Fruit fly (Drosophila melanogaster) whole organism, wandering third instar larva: Measurements from ENCODE around the gene Ndc1.

ENCODE experiments used
- Abd-B ChIP-seq: fragments of >200 bp; optimal IDR thresholded peaks from 2 replicates; lab custom pipeline; 2017; ENCODE audit warnings: missing biosample characterization, missing genetic modification characterization
- CG32264 ChIP-seq: fragments of 200-800 bp; sonication (Bioruptor generic); optimal IDR thresholded peaks from 2 replicates; lab custom pipeline; 2016; ENCODE audit warnings: missing biosample characterization, missing genetic modification characterization
- CG9705 ChIP-seq: fragments of 200-800 bp; sonication (Bioruptor generic); optimal IDR thresholded peaks from 2 replicates; lab custom pipeline; 2018; ENCODE audit warnings: missing biosample characterization, mild to moderate bottlenecking, missing genetic modification characterization
- CrebA ChIP-seq: fragments of 200-800 bp; sonication (Bioruptor generic); optimal IDR thresholded peaks from 2 replicates; lab custom pipeline; 2016; ENCODE audit warnings: missing biosample characterization, mild to moderate bottlenecking, missing genetic modification characterization, borderline replicate concordance
- Dfd ChIP-seq: fragments of >200 bp; optimal IDR thresholded peaks from 2 replicates; lab custom pipeline; 2017; ENCODE audit warnings: missing biosample characterization, missing genetic modification characterization
- Dif ChIP-seq: fragments of 200-275, 200-300 bp; sonication (Bioruptor generic); optimal IDR thresholded peaks from 2 replicates; lab custom pipeline; 2018; ENCODE audit warnings: missing biosample characterization, missing genetic modification characterization; ENCODE audit not compliant: partially characterized antibody
- GATAd ChIP-seq: sonication (Bioruptor generic); optimal IDR thresholded peaks from 2 replicates; lab custom pipeline; 2016; ENCODE audit warnings: missing biosample characterization, missing genetic modification characterization
- HLH106 ChIP-seq: fragments of 200-800 bp; optimal IDR thresholded peaks from 3 replicates; lab custom pipeline; 2019; ENCODE audit warnings: missing biosample characterization, mild to moderate bottlenecking, missing genetic modification characterization, moderate library complexity
- Hnf4 ChIP-seq: fragments of 200-800 bp; sonication (Bioruptor generic); optimal IDR thresholded peaks from 2 replicates; lab custom pipeline; 2016; ENCODE audit warnings: missing biosample characterization, mild to moderate bottlenecking, missing genetic modification characterization
- Hr78 ChIP-seq: fragments of >200 bp; optimal IDR thresholded peaks from 2 replicates; lab custom pipeline; 2017; ENCODE audit warnings: missing biosample characterization, missing genetic modification characterization
- Hr83 ChIP-seq: fragments of 200-300 bp; sonication (Bioruptor generic); optimal IDR thresholded peaks from 2 replicates; lab custom pipeline; 2016; ENCODE audit warnings: missing biosample characterization, mild to moderate bottlenecking, missing genetic modification characterization, moderate library complexity; ENCODE audit not compliant: poor library complexity, severe bottlenecking
- Jra ChIP-seq: sonication (Bioruptor generic); optimal IDR thresholded peaks from 2 replicates; lab custom pipeline; 2016; ENCODE audit warnings: missing biosample characterization, missing genetic modification characterization
- Mio ChIP-seq: sonication (Bioruptor generic); optimal IDR thresholded peaks from 2 replicates; lab custom pipeline; 2016; ENCODE audit warnings: missing biosample characterization, missing genetic modification characterization
- Myc ChIP-seq: fragments of >200 bp; optimal IDR thresholded peaks from 2 replicates; lab custom pipeline; 2017
- N ChIP-seq: fragments of >200 bp; optimal IDR thresholded peaks from 2 replicates; lab custom pipeline; 2018; ENCODE audit warnings: missing biosample characterization, missing external identifiers, missing genetic modification characterization
- OdsH ChIP-seq: fragments of 200-800 bp; sonication (Bioruptor generic); optimal IDR thresholded peaks from 2 replicates; lab custom pipeline; 2016; ENCODE audit warnings: missing biosample characterization, mild to moderate bottlenecking, missing genetic modification characterization
- Rel ChIP-seq, 2 experiments: fragments of 200-800 bp; sonication (Bioruptor generic) in 1 of 2; optimal IDR thresholded peaks; 2 replicates in 1 of 2; 3 replicates in 1 of 2; lab custom pipeline; 2016 to 2019; ENCODE audit warnings: mild to moderate bottlenecking in 2 of 2, missing biosample characterization in 2 of 2, missing genetic modification characterization in 2 of 2, moderate library complexity in 1 of 2
- Sp1 ChIP-seq: fragments of 200-800 bp; sonication (Bioruptor generic); optimal IDR thresholded peaks from 3 replicates; lab custom pipeline; 2019; ENCODE audit warnings: missing biosample characterization, mild to moderate bottlenecking, missing genetic modification characterization, moderate library complexity
- Vsx2 ChIP-seq: fragments of 200-300, 225-300 bp; sonication (Bioruptor generic); optimal IDR thresholded peaks from 2 replicates; lab custom pipeline; 2018; ENCODE audit warnings: missing biosample characterization, missing genetic modification characterization; ENCODE audit not compliant: partially characterized antibody
- br ChIP-seq: fragments of 200-800 bp; sonication (Bioruptor generic); optimal IDR thresholded peaks from 2 replicates; lab custom pipeline; 2016; ENCODE audit warnings: missing biosample characterization, missing genetic modification characterization
- brk ChIP-seq: fragments of 200-800 bp; sonication (Bioruptor generic); optimal IDR thresholded peaks from 2 replicates; lab custom pipeline; 2016; ENCODE audit warnings: missing biosample characterization, mild to moderate bottlenecking, missing genetic modification characterization
- dl ChIP-seq, 2 experiments: fragments of 175-275, 200-275 bp in 1 of 2; fragments of 200-275 bp in 1 of 2; sonication (Bioruptor generic); optimal IDR thresholded peaks; lab custom pipeline; 2018; ENCODE audit warnings: mild to moderate bottlenecking in 2 of 2, missing biosample characterization in 2 of 2, missing genetic modification characterization in 2 of 2, moderate library complexity in 2 of 2; ENCODE audit not compliant: partially characterized antibody in 2 of 2, insufficient read depth in 1 of 2
- dmrt93B ChIP-seq: fragments of 200-800 bp; sonication (Bioruptor generic); optimal IDR thresholded peaks from 2 replicates; lab custom pipeline; 2018; ENCODE audit warnings: missing biosample characterization, mild to moderate bottlenecking, missing genetic modification characterization
- dsf ChIP-seq: sonication (Bioruptor generic); optimal IDR thresholded peaks from 2 replicates; lab custom pipeline; 2016; ENCODE audit warnings: missing biosample characterization, missing genetic modification characterization, borderline replicate concordance
- ey ChIP-seq: fragments of 200-800 bp; sonication (Bioruptor generic); optimal IDR thresholded peaks from 2 replicates; lab custom pipeline; 2016; ENCODE audit warnings: missing biosample characterization, missing genetic modification characterization
- foxo ChIP-seq, 2 experiments: fragments of 200-800 bp; sonication (Bioruptor generic); optimal IDR thresholded peaks; 2 replicates in 1 of 2; 3 replicates in 1 of 2; lab custom pipeline; 2016 to 2017; ENCODE audit warnings: missing biosample characterization in 2 of 2, missing genetic modification characterization in 2 of 2
- fru ChIP-seq: fragments of 200-800 bp; sonication (Bioruptor generic); optimal IDR thresholded peaks from 3 replicates; lab custom pipeline; 2016; ENCODE audit warnings: missing biosample characterization, mild to moderate bottlenecking, missing genetic modification characterization
- h ChIP-seq: fragments of 200-800 bp; sonication (Bioruptor generic); optimal IDR thresholded peaks from 3 replicates; lab custom pipeline; 2016; ENCODE audit warnings: missing biosample characterization, mild to moderate bottlenecking, missing genetic modification characterization
- jim ChIP-seq: fragments of 175-275, 200-325 bp; sonication (Bioruptor generic); optimal IDR thresholded peaks from 2 replicates; lab custom pipeline; 2016; ENCODE audit warnings: missing biosample characterization, mild to moderate bottlenecking, missing genetic modification characterization
- lola ChIP-seq: fragments of >200 bp; optimal IDR thresholded peaks from 2 replicates; lab custom pipeline; 2017; ENCODE audit warnings: missing biosample characterization, missing genetic modification characterization
- pan ChIP-seq: fragments of >200 bp; optimal IDR thresholded peaks from 2 replicates; lab custom pipeline; 2017
- psq ChIP-seq: fragments of 200-800 bp; sonication (Bioruptor generic); optimal IDR thresholded peaks from 3 replicates; lab custom pipeline; 2017; ENCODE audit warnings: missing biosample characterization, mild to moderate bottlenecking, missing genetic modification characterization, moderate library complexity
- rgr ChIP-seq: fragments of 200-800 bp; sonication (Bioruptor generic); optimal IDR thresholded peaks from 3 replicates; lab custom pipeline; 2016; ENCODE audit warnings: missing biosample characterization, mild to moderate bottlenecking, missing genetic modification characterization
- sage ChIP-seq: fragments of 200-800 bp; sonication (Bioruptor generic); optimal IDR thresholded peaks from 2 replicates; lab custom pipeline; 2016; ENCODE audit warnings: missing biosample characterization, mild to moderate bottlenecking, missing genetic modification characterization
- sv ChIP-seq: fragments of 200-800 bp; sonication (Bioruptor generic); optimal IDR thresholded peaks from 3 replicates; lab custom pipeline; 2016; ENCODE audit warnings: missing biosample characterization, missing genetic modification characterization
- tai ChIP-seq: sonication (Bioruptor generic); optimal IDR thresholded peaks from 2 replicates; lab custom pipeline; 2016; ENCODE audit warnings: missing biosample characterization, missing genetic modification characterization
- usp ChIP-seq: fragments of >200 bp; optimal IDR thresholded peaks from 2 replicates; lab custom pipeline; 2017; ENCODE audit warnings: missing biosample characterization, missing genetic modification characterization
- woc ChIP-seq: sonication (Bioruptor generic); optimal IDR thresholded peaks from 2 replicates; lab custom pipeline; 2016; ENCODE audit warnings: missing biosample characterization, mild to moderate bottlenecking, missing genetic modification characterization

The Ndc1 gene

DNA sequence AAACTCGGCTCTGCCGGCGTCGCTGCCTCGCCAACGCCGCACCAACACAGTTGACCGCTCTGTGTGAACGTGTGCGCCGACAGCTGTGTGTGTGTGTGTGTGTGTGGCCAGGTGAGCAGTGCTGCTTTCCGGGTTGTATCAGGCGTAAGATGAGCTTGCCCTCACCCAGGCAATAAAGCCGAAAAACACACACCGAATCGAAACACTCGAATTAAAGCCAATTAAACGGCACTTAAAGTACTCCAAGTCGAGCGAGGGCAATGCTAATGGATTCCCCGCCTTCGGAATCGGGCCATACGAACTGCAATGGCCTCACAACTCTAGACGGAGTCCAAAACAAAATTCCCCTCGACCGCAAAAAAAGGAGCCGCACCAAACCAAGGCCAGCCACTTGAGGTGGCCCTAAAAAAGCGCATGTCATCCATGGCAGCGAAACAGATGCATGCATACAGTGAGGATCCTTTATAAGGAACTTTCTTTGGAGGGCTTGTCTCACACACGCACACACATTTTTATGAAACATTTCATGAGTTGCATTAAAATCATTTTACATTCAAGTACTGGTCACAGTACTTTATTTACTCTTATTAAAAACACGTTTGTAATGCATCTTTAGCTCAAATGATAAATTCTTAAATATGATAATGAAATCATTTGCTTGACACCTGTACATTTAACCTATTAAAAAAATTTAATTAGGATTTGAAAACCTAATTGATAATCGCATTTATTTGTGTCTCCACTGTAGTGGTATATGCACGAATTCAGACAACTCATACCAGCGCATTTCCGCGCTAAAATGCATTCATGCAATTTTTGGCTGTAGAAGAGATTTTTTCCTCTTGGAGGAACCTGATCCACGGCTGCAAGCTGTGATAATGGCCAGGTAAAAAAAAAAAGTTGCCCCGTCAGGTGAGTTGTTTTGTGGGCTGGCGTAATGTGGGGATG lies 24.5 kb downstream of the Ndc1 start (continued):
- peak; percentile 86 for TF ChIP-seq psq
- peak; percentile 88 for TF ChIP-seq rgr (GFP tag; lab: Kevin White, UChicago)
- TF ChIP-seq CrebA (GFP tag; lab: Kevin White, UChicago), result no peak
- peak; percentile 90 for TF ChIP-seq CG9705 (GFP tag; lab: Kevin White, UChicago)
- peak; percentile 75 to 94 for TF ChIP-seq foxo (GFP tag; optimal IDR thresholded peaks at IDR 0.05; lab: Kevin White, UChicago)
- peak; percentile 94 for TF ChIP-seq fru (GFP tag; lab: Kevin White, UChicago)
- TF ChIP-seq Hr83 (GFP tag; lab: Kevin White, UChicago), result no peak
- TF ChIP-seq Vsx2 (GFP tag; lab: Kevin White, UChicago), result peak; percentile 66
- TF ChIP-seq brk (GFP tag; lab: Kevin White, UChicago), result peak; percentile 77
- TF ChIP-seq Myc (lab: Kevin White, UChicago), result no peak
- peak; percentile 91 for TF ChIP-seq br (GFP tag; lab: Kevin White, UChicago)
- no peak for TF ChIP-seq sv
- TF ChIP-seq, all 38 proteins: peak for 24

DNA sequence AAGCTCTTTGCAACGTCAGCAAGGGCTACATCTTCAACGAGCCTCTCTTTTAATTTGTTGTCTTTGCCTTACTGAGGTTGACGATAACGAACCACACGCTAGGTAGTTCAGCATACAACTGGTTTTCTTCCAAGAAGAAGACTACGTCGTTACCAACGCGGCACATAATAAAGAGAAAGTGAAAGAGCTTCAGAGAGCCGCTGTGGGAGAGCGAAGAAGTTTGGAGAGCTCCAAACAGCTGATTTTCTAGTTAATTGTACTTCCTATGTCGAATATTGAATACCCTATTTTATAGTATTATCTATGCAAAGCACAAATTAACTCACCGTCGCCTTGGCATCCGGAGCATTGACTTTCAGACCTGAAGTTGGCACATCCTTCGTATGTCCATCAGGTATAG lies 31.2 kb downstream of the Ndc1 start:
- TF ChIP-seq Hr78 (no peak), woc (GFP tag; lab: Kevin White, UChicago) (peak; percentile 41), Abd-B (no peak), dl (GFP tag; optimal IDR thresholded peaks at IDR 0.05; lab: Kevin White, UChicago; ENCODE audit: insufficient read depth in 1 of 2, partially characterized antibody in 2 of 2) (peak; percentile 13 to 54), Dif (GFP tag; lab: Kevin White, UChicago) (peak; percentile 52), Vsx2 (GFP tag; lab: Kevin White, UChicago) (peak; percentile 17)

DNA sequence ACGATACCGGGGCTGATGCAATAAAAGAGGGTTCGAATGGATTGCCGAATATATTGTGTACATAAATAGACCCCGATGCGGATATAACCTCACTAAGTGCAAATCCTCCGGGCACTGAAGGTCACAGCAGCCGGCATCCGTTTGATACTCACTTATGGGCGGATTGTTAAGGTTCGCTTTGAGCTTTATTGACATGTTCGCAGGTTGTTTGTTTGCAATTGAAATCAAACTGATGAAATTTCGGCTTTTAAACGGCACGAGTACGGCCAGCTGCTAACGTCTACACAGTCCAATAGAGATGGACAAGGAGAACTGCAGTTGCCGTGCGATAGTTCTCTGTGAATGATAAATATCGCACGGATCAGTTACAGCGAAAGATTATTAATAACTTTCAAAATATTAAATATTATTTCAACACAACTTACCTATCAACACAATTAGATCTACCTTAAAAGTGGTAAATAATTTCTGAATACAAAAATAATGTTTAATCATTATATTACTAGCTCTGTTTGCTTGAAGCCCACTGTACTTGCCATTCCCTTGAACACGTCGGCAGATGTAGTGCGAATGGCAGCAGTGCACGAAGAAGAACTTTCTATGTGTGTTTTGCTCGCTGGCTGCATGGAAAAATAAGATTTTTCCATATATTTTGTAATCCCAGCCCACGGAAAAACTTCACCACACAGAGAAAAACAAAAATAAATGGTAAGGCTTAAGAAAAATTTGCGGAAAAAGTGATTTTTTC lies 34.1 kb downstream of the Ndc1 start, which contains the start of the genes GluProRS and AP-1sigma:
TSS of gene GluProRS (minus strand) at position 301 of the 748 bp plus-strand sequence.
TSS of gene AP-1sigma (plus strand) at position 561 of the 748 bp plus-strand sequence.
- TF ChIP-seq dmrt93B (GFP tag; lab: Kevin White, UChicago) (peak; percentile 86), GATAd (GFP tag; lab: Kevin White, UChicago) (peak; percentile 80), psq (peak; percentile 82), ey (GFP tag; lab: Kevin White, UChicago) (peak; percentile 89), h (GFP tag; lab: Kevin White, UChicago) (peak; percentile 92), jim (no peak), Dfd (GFP tag; lab: Kevin White, UChicago) (no peak), Hr78 (no peak), brk (GFP tag; lab: Kevin White, UChicago) (no peak), pan (lab: Kevin White, UChicago) (no peak), usp (GFP tag; lab: Kevin White, UChicago) (no peak), tai (GFP tag; lab: Kevin White, UChicago) (no peak), Sp1 (GFP tag; lab: Kevin White, UChicago) (peak; percentile 85), fru (GFP tag; lab: Kevin White, UChicago) (peak; percentile 89), HLH106 (peak; percentile 91), CG9705 (GFP tag; lab: Kevin White, UChicago) (peak; percentile 85), CrebA (GFP tag; lab: Kevin White, UChicago) (no peak), sv (peak; percentile 94), CG32264 (GFP tag; lab: Kevin White, UChicago) (peak; percentile 72), Mio (GFP tag; lab: Kevin White, UChicago) (peak; percentile 37), Rel (GFP tag; optimal IDR thresholded peaks at IDR 0.05; lab: Kevin White, UChicago) (peak; percentile 47), Rel (tag; optimal IDR thresholded peaks at IDR 0.05; lab: Kevin White, UChicago) (peak; percentile 66), N (no peak), Hr83 (GFP tag; lab: Kevin White, UChicago) (peak; percentile 57), foxo (GFP tag; optimal IDR thresholded peaks at IDR 0.05; lab: Kevin White, UChicago) (peak; percentile 51 to 93), Myc (lab: Kevin White, UChicago) (peak; percentile 83), Dif (GFP tag; lab: Kevin White, UChicago) (no peak), Hnf4 (GFP tag; lab: Kevin White, UChicago) (peak; percentile 85), OdsH (peak; percentile 86), Abd-B (no peak), woc (GFP tag; lab: Kevin White, UChicago) (peak; percentile 87), br (GFP tag; lab: Kevin White, UChicago) (peak; percentile 81), Jra (peak; percentile 89), rgr (GFP tag; lab: Kevin White, UChicago) (peak; percentile 90), dl (GFP tag; optimal IDR thresholded peaks at IDR 0.05; lab: Kevin White, UChicago; ENCODE audit: insufficient read depth in 1 of 2, partially characterized antibody in 2 of 2) (no peak), lola (GFP tag; lab: Kevin White, UChicago) (no peak), sage (GFP tag; lab: Kevin White, UChicago) (peak; percentile 65), Vsx2 (GFP tag; lab: Kevin White, UChicago) (no peak), dsf (GFP tag; lab: Kevin White, UChicago) (peak; percentile 79)
- TF ChIP-seq, all 38 proteins: peak for 24
